Worm (Caenorhabditis elegans) whole organism, L1 larva: ENCODE measurements around the gene elo-4.
A peak's percentile ranks its signal among the peaks of the same experiment; 100 is the strongest.

Source experiments
- C16A3.4 ChIP-seq: fragments of 150-350 bp; optimal IDR thresholded peaks from 2 replicates; lab custom pipeline; 2014; ENCODE audit warnings: missing biosample characterization, missing genetic modification characterization
- F16B12.6 ChIP-seq: fragments of 150-350 bp; optimal IDR thresholded peaks from 2 replicates; lab custom pipeline; 2014; ENCODE audit warnings: missing biosample characterization, missing genetic modification characterization
- Y116A8C.19 ChIP-seq: sonication (generic microtip); optimal IDR thresholded peaks from 2 replicates; lab custom pipeline; 2016; ENCODE audit warnings: missing compliant biosample characterization, missing genetic modification characterization, borderline replicate concordance
- aha-1 ChIP-seq: fragments of 150-350 bp; optimal IDR thresholded peaks from 2 replicates; lab custom pipeline; 2014; ENCODE audit warnings: missing biosample characterization, missing genetic modification characterization
- alr-1 ChIP-seq: fragments of 200-800 bp; sonication (Bioruptor generic); optimal IDR thresholded peaks from 2 replicates; lab custom pipeline; 2018; ENCODE audit warnings: borderline replicate concordance, mild to moderate bottlenecking, missing genetic modification characterization, missing compliant biosample characterization
- blmp-1 ChIP-seq: fragments of 150-350 bp; optimal IDR thresholded peaks from 2 replicates; lab custom pipeline; 2014; ENCODE audit warnings: missing biosample characterization, missing genetic modification characterization
- ceh-88 ChIP-seq: fragments of 200-800 bp; sonication (Bioruptor generic); IDR thresholded peaks from 2 replicates; pipeline ENCODE4 v1.3.6; 2022; ENCODE audit warnings: missing genetic modification characterization, missing compliant biosample characterization
- ceh-90 ChIP-seq: sonication (generic microtip); optimal IDR thresholded peaks from 2 replicates; lab custom pipeline; 2016; ENCODE audit warnings: missing genetic modification characterization, missing compliant biosample characterization
- dpl-1 ChIP-seq, 3 experiments: fragments of 150-350 bp in 2 of 3; sonication (generic microtip) in 1 of 3; optimal IDR thresholded peaks; 2 replicates each; lab custom pipeline; 2014 to 2017; ENCODE audit warnings: missing biosample characterization in 3 of 3, missing genetic modification characterization in 3 of 3, missing genetic modification reagents in 3 of 3
- efl-1 ChIP-seq, 4 experiments: fragments of 150-350 bp; optimal IDR thresholded peaks in 3 of 4; peaks in 1 of 4; 1 replicate in 1 of 4; 2 replicates in 3 of 4; lab custom pipeline; 2014; ENCODE audit warnings: missing biosample characterization in 2 of 4, missing genetic modification characterization in 2 of 4, missing genetic modification reagents in 2 of 4
- egl-13 ChIP-seq: sonication (generic microtip); optimal IDR thresholded peaks from 2 replicates; lab custom pipeline; 2016; ENCODE audit warnings: missing genotype, missing genetic modification reagents, missing genetic modification characterization, missing compliant biosample characterization
- elt-2 ChIP-seq: sonication (generic microtip); optimal IDR thresholded peaks from 2 replicates; lab custom pipeline; 2016; ENCODE audit warnings: missing genetic modification characterization, mild to moderate bottlenecking, inconsistent platforms, missing compliant biosample characterization, missing genetic modification reagents
- elt-3 ChIP-seq, 6 experiments: fragments of 150-350 bp in 1 of 6; sonication (generic microtip); optimal IDR thresholded peaks; 2 replicates each; lab custom pipeline; 2017 to 2018; ENCODE audit warnings: missing biosample characterization in 6 of 6, missing genetic modification characterization in 6 of 6, inconsistent platforms in 1 of 6
- fkh-8 ChIP-seq: sonication (generic microtip); optimal IDR thresholded peaks from 2 replicates; lab custom pipeline; 2016; ENCODE audit warnings: mild to moderate bottlenecking, missing genetic modification characterization, missing compliant biosample characterization
- fos-1 ChIP-seq: fragments of 150-350 bp; optimal IDR thresholded peaks from 2 replicates; lab custom pipeline; 2014; ENCODE audit warnings: missing biosample characterization, missing genetic modification characterization
- grh-1 ChIP-seq: fragments of 200-800 bp; sonication (Bioruptor generic); IDR thresholded peaks from 2 replicates; pipeline ENCODE4 v1.3.6; 2022; ENCODE audit warnings: missing genetic modification reagents, missing genetic modification characterization, missing compliant biosample characterization
- hlh-17 ChIP-seq: fragments of 200-800 bp; sonication (Bioruptor generic); optimal IDR thresholded peaks from 2 replicates; lab custom pipeline; 2018; ENCODE audit warnings: missing genetic modification characterization, mild to moderate bottlenecking, missing compliant biosample characterization, moderate library complexity, borderline replicate concordance
- irx-1 ChIP-seq: sonication (generic microtip); optimal IDR thresholded peaks from 2 replicates; lab custom pipeline; 2016; ENCODE audit warnings: missing genetic modification characterization, missing compliant biosample characterization
- jun-1 ChIP-seq: fragments of 150-350 bp; optimal IDR thresholded peaks from 2 replicates; lab custom pipeline; 2014; ENCODE audit warnings: missing biosample characterization, missing genetic modification reagents, missing genetic modification characterization
- lin-13 ChIP-seq: fragments of 150-350 bp; optimal IDR thresholded peaks from 2 replicates; lab custom pipeline; 2014; ENCODE audit warnings: missing biosample characterization, missing genetic modification reagents, missing genetic modification characterization
- lin-14 ChIP-seq: fragments of 200-800 bp; sonication (Bioruptor generic); optimal IDR thresholded peaks from 2 replicates; lab custom pipeline; 2018; ENCODE audit warnings: mild to moderate bottlenecking, missing genetic modification characterization, moderate library complexity, missing compliant biosample characterization
- lin-35 ChIP-seq, 2 experiments: fragments of 150-350 bp; optimal IDR thresholded peaks; 2 replicates each; lab custom pipeline; 2014; ENCODE audit warnings: missing biosample characterization in 2 of 2, missing genetic modification characterization in 2 of 2, missing genetic modification reagents in 2 of 2
- lin-39 ChIP-seq: fragments of 150-350 bp; optimal IDR thresholded peaks from 2 replicates; lab custom pipeline; 2014; ENCODE audit warnings: missing biosample characterization, missing genetic modification reagents, missing genetic modification characterization
- lir-3 ChIP-seq: sonication (generic microtip); optimal IDR thresholded peaks from 2 replicates; lab custom pipeline; 2016; ENCODE audit warnings: mild to moderate bottlenecking, missing genetic modification characterization, moderate library complexity, missing compliant biosample characterization; ENCODE audit not compliant: poor library complexity
- lsy-2 ChIP-seq, 2 experiments: fragments of 150-350 bp; optimal IDR thresholded peaks; 2 replicates each; lab custom pipeline; 2014; ENCODE audit warnings: missing biosample characterization in 2 of 2, missing genetic modification characterization in 2 of 2
- mef-2 ChIP-seq: fragments of 150-350 bp; optimal IDR thresholded peaks from 2 replicates; lab custom pipeline; 2014; ENCODE audit warnings: missing biosample characterization, missing genetic modification characterization
- mep-1 ChIP-seq: fragments of 150-350 bp; optimal IDR thresholded peaks from 2 replicates; lab custom pipeline; 2014; ENCODE audit warnings: missing biosample characterization, missing genetic modification characterization
- nhr-11 ChIP-seq: fragments of 150-350 bp; optimal IDR thresholded peaks from 2 replicates; lab custom pipeline; 2014; ENCODE audit warnings: missing biosample characterization, missing genetic modification characterization
- nhr-20 ChIP-seq: sonication (generic microtip); optimal IDR thresholded peaks from 2 replicates; lab custom pipeline; 2016; ENCODE audit warnings: mild to moderate bottlenecking, missing genetic modification characterization, missing compliant biosample characterization
- nhr-47 ChIP-seq: sonication (generic microtip); optimal IDR thresholded peaks from 2 replicates; lab custom pipeline; 2016; ENCODE audit warnings: mild to moderate bottlenecking, missing genetic modification characterization, moderate library complexity, missing compliant biosample characterization
- nhr-71 ChIP-seq: sonication (generic microtip); optimal IDR thresholded peaks from 2 replicates; lab custom pipeline; 2016; ENCODE audit warnings: mild to moderate bottlenecking, missing genetic modification characterization, moderate library complexity, missing compliant biosample characterization
- nhr-84 ChIP-seq: sonication (generic microtip); optimal IDR thresholded peaks from 2 replicates; lab custom pipeline; 2017; ENCODE audit warnings: missing biosample characterization, missing genetic modification characterization
- pax-3 ChIP-seq: fragments of 200-800 bp; sonication (Bioruptor generic); optimal IDR thresholded peaks from 2 replicates; lab custom pipeline; 2018; ENCODE audit warnings: mild to moderate bottlenecking, missing genetic modification characterization, moderate library complexity, missing compliant biosample characterization
- rnt-1 ChIP-seq: sonication (generic microtip); optimal IDR thresholded peaks from 2 replicates; lab custom pipeline; 2016; ENCODE audit warnings: mild to moderate bottlenecking, missing genetic modification characterization, moderate library complexity, missing compliant biosample characterization
- snpc-4 ChIP-seq: fragments of 150-350 bp; optimal IDR thresholded peaks from 2 replicates; lab custom pipeline; 2014; ENCODE audit warnings: missing biosample characterization, missing genetic modification characterization
- snu-23 ChIP-seq: sonication (generic microtip); optimal IDR thresholded peaks from 2 replicates; lab custom pipeline; 2016; ENCODE audit warnings: missing genetic modification characterization, missing compliant biosample characterization
- sup-37 ChIP-seq: fragments of 200-800 bp; sonication (Bioruptor generic); optimal IDR thresholded peaks from 2 replicates; lab custom pipeline; 2018; ENCODE audit warnings: mild to moderate bottlenecking, missing genetic modification characterization, missing compliant biosample characterization
- tbx-2 ChIP-seq: sonication (generic microtip); optimal IDR thresholded peaks from 2 replicates; lab custom pipeline; 2016; ENCODE audit warnings: missing genetic modification characterization, missing compliant biosample characterization
- tlp-1 ChIP-seq: fragments of 150-350 bp; optimal IDR thresholded peaks from 2 replicates; lab custom pipeline; 2014; ENCODE audit warnings: missing biosample characterization, missing genetic modification characterization
- unc-130 ChIP-seq: fragments of 150-350 bp; optimal IDR thresholded peaks from 2 replicates; lab custom pipeline; 2017; ENCODE audit warnings: missing biosample characterization, missing genetic modification characterization, inconsistent platforms
- unc-30 ChIP-seq: sonication (generic microtip); optimal IDR thresholded peaks from 2 replicates; lab custom pipeline; 2017; ENCODE audit warnings: missing biosample characterization, missing genetic modification characterization
- vab-15 ChIP-seq: sonication (generic microtip); optimal IDR thresholded peaks from 2 replicates; lab custom pipeline; 2017; ENCODE audit warnings: missing genotype, mild to moderate bottlenecking, missing genetic modification characterization, missing compliant biosample characterization
- xbp-1 ChIP-seq: sonication (generic microtip); optimal IDR thresholded peaks from 2 replicates; lab custom pipeline; 2016; ENCODE audit warnings: missing genetic modification characterization, missing compliant biosample characterization

elo-4 gene

ce11 chrIII:9335076-9335475 lies 1.0 kb upstream of the elo-4 start:
- TF ChIP-seq blmp-1 (tag; lab: Kevin White, UChicago) (peak; percentile 95), pax-3 (tag; lab: Kevin White, UChicago) (no peak), nhr-20 (tag; lab: Kevin White, UChicago) (no peak), nhr-11 (tag; lab: Kevin White, UChicago) (no peak)

- TF ChIP-seq nhr-47 (tag; lab: Kevin White, UChicago) (no peak), fkh-8 (tag; lab: Kevin White, UChicago) (no peak), dpl-1 (GFP tag; optimal IDR thresholded peaks at IDR 0.05; lab: Kevin White, UChicago) (peak in 2 of 3 experiments; percentile 41 to 43), irx-1 (tag; lab: Kevin White, UChicago) (no peak), elt-3 (tag; optimal IDR thresholded peaks at IDR 0.05; lab: Kevin White, UChicago) (no peak), jun-1 (no peak), nhr-71 (tag; lab: Kevin White, UChicago) (peak; percentile 38), hlh-17 (no peak), lsy-2 (tag; optimal IDR thresholded peaks at IDR 0.05; lab: Kevin White, UChicago) (peak; percentile 49 to 59), tbx-2 (tag; lab: Kevin White, UChicago) (peak; percentile 12), mep-1 (peak; percentile 51), lin-35 (GFP tag; optimal IDR thresholded peaks at IDR 0.05; lab: Kevin White, UChicago) (peak; percentile 4 to 22), xbp-1 (tag; lab: Kevin White, UChicago) (peak; percentile 14), efl-1 (optimal IDR thresholded peaks at IDR 0.05; lab: Kevin White, UChicago) (peak; percentile 32 to 50), efl-1 (GFP tag; optimal IDR thresholded peaks at IDR 0.05 in 1 of 2; lab: Kevin White, UChicago) (peak; percentile 25 to 92), blmp-1 (tag; lab: Kevin White, UChicago) (peak; percentile 36), ceh-90 (tag; lab: Kevin White, UChicago) (no peak), lin-13 (no peak), nhr-20 (tag; lab: Kevin White, UChicago) (peak; percentile 28), nhr-84 (tag; lab: Kevin White, UChicago) (no peak), vab-15 (tag; lab: Kevin White, UChicago) (no peak), lir-3 (tag; lab: Kevin White, UChicago) (no peak), sup-37 (GFP tag; lab: Kevin White, UChicago) (no peak), C16A3.4 (peak; percentile 24), mef-2 (tag; lab: Kevin White, UChicago) (no peak), Y116A8C.19 (tag; lab: Kevin White, UChicago) (no peak), unc-130 (tag; lab: Kevin White, UChicago) (no peak), rnt-1 (tag; lab: Kevin White, UChicago) (peak; percentile 26), alr-1 (tag; lab: Kevin White, UChicago) (no peak), snu-23 (GFP tag; lab: Kevin White, UChicago) (peak; percentile 35), F16B12.6 (tag; lab: Kevin White, UChicago) (peak; percentile 86)
These were observed 3.0 kb downstream of the elo-4 start, which contains the start of gene ufc-1 for ce11 chrIII:9331084-9331564. TSS of gene ufc-1 (plus strand) at chrIII:9331514.

ce11 chrIII:9329790-9330366 lies 4.2 kb downstream of the elo-4 start, which contains the start of gene ttr-5:
TSS of gene ttr-5 (plus strand) at chrIII:9330316.
- no peak for TF ChIP-seq grh-1 (GFP tag; lab: Robert Waterston, UW)
- TF ChIP-seq sup-37 (GFP tag; lab: Kevin White, UChicago): no peak
- no peak for TF ChIP-seq ceh-90 (tag; lab: Kevin White, UChicago)
- no peak for TF ChIP-seq aha-1 (tag; lab: Kevin White, UChicago)
- no peak for TF ChIP-seq ceh-88 (GFP tag; lab: Robert Waterston, UW)
- TF ChIP-seq irx-1 (tag; lab: Kevin White, UChicago): no peak
- TF ChIP-seq lin-39 (tag; lab: Kevin White, UChicago): no peak
- no peak for TF ChIP-seq elt-2 (tag; lab: Kevin White, UChicago)
- no peak for TF ChIP-seq snpc-4
- no peak for TF ChIP-seq fos-1 (tag; lab: Kevin White, UChicago)
- TF ChIP-seq nhr-84 (tag; lab: Kevin White, UChicago): no peak
- TF ChIP-seq efl-1 (optimal IDR thresholded peaks at IDR 0.05; lab: Kevin White, UChicago): no peak
- no peak for TF ChIP-seq efl-1 (GFP tag; optimal IDR thresholded peaks at IDR 0.05 in 1 of 2; lab: Kevin White, UChicago)
- no peak for TF ChIP-seq unc-30
- TF ChIP-seq egl-13: no peak
- TF ChIP-seq lin-14 (GFP tag; lab: Kevin White, UChicago): no peak
- TF ChIP-seq tlp-1: no peak
- TF ChIP-seq fkh-8 (tag; lab: Kevin White, UChicago): no peak
- TF ChIP-seq vab-15 (tag; lab: Kevin White, UChicago): no peak
- no peak for TF ChIP-seq mef-2 (tag; lab: Kevin White, UChicago)
- no peak for TF ChIP-seq pax-3 (tag; lab: Kevin White, UChicago)
